Fruit fly (Drosophila melanogaster) whole organism, prepupa: ENCODE measurements around the gene t-Grip91.

ENCODE experiments used
- CG10631 ChIP-seq: fragments of 200-800 bp; sonication (Bioruptor generic); optimal IDR thresholded peaks from 2 replicates; lab custom pipeline; 2016; ENCODE audit warnings: missing biosample characterization, missing genetic modification characterization
- CG10669 ChIP-seq: fragments of 200-800 bp; sonication (Bioruptor generic); optimal IDR thresholded peaks from 3 replicates; lab custom pipeline; 2018; ENCODE audit warnings: missing biosample characterization, mild to moderate bottlenecking, missing genetic modification characterization, moderate library complexity
- CG11762 ChIP-seq: fragments of 200-800 bp; sonication (Bioruptor generic); optimal IDR thresholded peaks from 3 replicates; lab custom pipeline; 2016; ENCODE audit warnings: missing biosample characterization, missing genetic modification characterization; ENCODE audit not compliant: insufficient read depth
- CG15336 ChIP-seq: fragments of 200-800 bp; sonication (Bioruptor generic); IDR thresholded peaks from 2 replicates; pipeline ENCODE4 v1.3.6; 2022; ENCODE audit warnings: missing biosample characterization, missing genetic modification characterization
- CG1621 ChIP-seq: fragments of 200-800 bp; sonication (Bioruptor generic); optimal IDR thresholded peaks from 3 replicates; lab custom pipeline; 2018; ENCODE audit warnings: missing biosample characterization, mild to moderate bottlenecking, missing genetic modification characterization
- CG16779 ChIP-seq: fragments of 200-800 bp; sonication (Bioruptor generic); optimal IDR thresholded peaks from 3 replicates; lab custom pipeline; 2017; ENCODE audit warnings: missing biosample characterization, mild to moderate bottlenecking, missing genetic modification characterization
- CG3032 ChIP-seq: fragments of 200-800 bp; optimal IDR thresholded peaks from 2 replicates; lab custom pipeline; 2019; ENCODE audit warnings: missing biosample characterization, mild to moderate bottlenecking, missing genetic modification characterization, moderate library complexity
- CG31627 ChIP-seq: fragments of 200-800 bp; sonication (Bioruptor generic); optimal IDR thresholded peaks from 3 replicates; lab custom pipeline; 2016; ENCODE audit warnings: missing biosample characterization, missing genetic modification characterization
- CG4318 ChIP-seq: fragments of 200-800 bp; sonication (Bioruptor generic); optimal IDR thresholded peaks from 3 replicates; lab custom pipeline; 2017; ENCODE audit warnings: missing biosample characterization, mild to moderate bottlenecking, missing genetic modification characterization
- CG6163 ChIP-seq: fragments of 200-800 bp; sonication (Bioruptor generic); IDR thresholded peaks from 3 replicates; pipeline ENCODE4 v1.3.6; 2022; ENCODE audit warnings: missing biosample characterization, missing genetic modification characterization
- CG6792 ChIP-seq: fragments of 200-800 bp; sonication (Bioruptor generic); optimal IDR thresholded peaks from 3 replicates; lab custom pipeline; 2016; ENCODE audit warnings: missing biosample characterization, missing genetic modification characterization
- CG7368 ChIP-seq: fragments of 200-800 bp; sonication (Bioruptor generic); optimal IDR thresholded peaks from 3 replicates; lab custom pipeline; 2016; ENCODE audit warnings: missing biosample characterization, missing genetic modification characterization
- Eip75B ChIP-seq: fragments of 200-800 bp; sonication (Bioruptor generic); optimal IDR thresholded peaks from 3 replicates; lab custom pipeline; 2016; ENCODE audit warnings: missing biosample characterization, missing genetic modification characterization
- Eip78C ChIP-seq: fragments of 200-800 bp; sonication (Bioruptor generic); peaks from one replicate; lab custom pipeline; 2016; ENCODE audit warnings: missing biosample characterization, missing genetic modification characterization
- Ets21C ChIP-seq: fragments of 200-800 bp; sonication (Bioruptor generic); optimal IDR thresholded peaks from 3 replicates; lab custom pipeline; 2016; ENCODE audit warnings: missing biosample characterization, missing genetic modification characterization
- Ets96B ChIP-seq: fragments of 200-800 bp; optimal IDR thresholded peaks from 2 replicates; lab custom pipeline; 2019; ENCODE audit warnings: missing biosample characterization, mild to moderate bottlenecking, missing genetic modification characterization, moderate library complexity
- Gug ChIP-seq: fragments of 200-800 bp; sonication (Bioruptor generic); IDR thresholded peaks from 2 replicates; pipeline ENCODE4 v1.3.6; 2022; ENCODE audit warnings: missing biosample characterization, missing genetic modification characterization
- Hr38 ChIP-seq: sonication (Bioruptor generic); optimal IDR thresholded peaks from 2 replicates; lab custom pipeline; 2016; ENCODE audit warnings: missing biosample characterization, missing genetic modification characterization
- Hr39 ChIP-seq: fragments of 200-800 bp; sonication (Bioruptor generic); optimal IDR thresholded peaks from 2 replicates; lab custom pipeline; 2016; ENCODE audit warnings: missing biosample characterization, missing genetic modification characterization
- Met ChIP-seq: fragments of 200-800 bp; sonication (Bioruptor generic); optimal IDR thresholded peaks from 3 replicates; lab custom pipeline; 2016; ENCODE audit warnings: missing biosample characterization, missing genetic modification characterization
- OdsH ChIP-seq: fragments of 200-800 bp; sonication (Bioruptor generic); optimal IDR thresholded peaks from 3 replicates; lab custom pipeline; 2016; ENCODE audit warnings: missing biosample characterization, missing genetic modification characterization
- Smox ChIP-seq: fragments of 200-800 bp; sonication (Bioruptor generic); optimal IDR thresholded peaks from 3 replicates; lab custom pipeline; 2016; ENCODE audit warnings: missing biosample characterization, missing genetic modification characterization
- Sox102F ChIP-seq: fragments of 200-800 bp; sonication (Bioruptor generic); optimal IDR thresholded peaks from 2 replicates; lab custom pipeline; 2016; ENCODE audit warnings: missing biosample characterization, mild to moderate bottlenecking, missing genetic modification characterization
- Sox15 ChIP-seq: fragments of 200-800 bp; sonication (Bioruptor generic); optimal IDR thresholded peaks from 3 replicates; lab custom pipeline; 2016; ENCODE audit warnings: missing biosample characterization, missing genetic modification characterization
- acj6 ChIP-seq: fragments of 200-800 bp; sonication (Bioruptor generic); optimal IDR thresholded peaks from 3 replicates; lab custom pipeline; 2016; ENCODE audit warnings: missing biosample characterization, missing genetic modification characterization
- cyc ChIP-seq: fragments of 200-800 bp; sonication (Bioruptor generic); optimal IDR thresholded peaks from 3 replicates; lab custom pipeline; 2016; ENCODE audit warnings: missing biosample characterization, missing genetic modification characterization
- dsx ChIP-seq: fragments of 200-800 bp; optimal IDR thresholded peaks from 3 replicates; lab custom pipeline; 2019; ENCODE audit warnings: missing biosample characterization, mild to moderate bottlenecking, missing genetic modification characterization, moderate library complexity; ENCODE audit not compliant: poor library complexity, severe bottlenecking
- eg ChIP-seq: fragments of 200-800 bp; sonication (Bioruptor generic); IDR thresholded peaks from 3 replicates; pipeline ENCODE4 v1.3.6; 2022; ENCODE audit warnings: missing biosample characterization, missing genetic modification characterization
- esn ChIP-seq: fragments of 200-800 bp; sonication (Bioruptor generic); optimal IDR thresholded peaks from 2 replicates; lab custom pipeline; 2016; ENCODE audit warnings: missing biosample characterization, mild to moderate bottlenecking, missing genetic modification characterization, moderate library complexity
- fd85E ChIP-seq: fragments of 200-800 bp; sonication (Bioruptor generic); optimal IDR thresholded peaks from 3 replicates; lab custom pipeline; 2016; ENCODE audit warnings: missing biosample characterization, missing genetic modification characterization
- lz ChIP-seq: fragments of 200-800 bp; sonication (Bioruptor generic); optimal IDR thresholded peaks from 3 replicates; lab custom pipeline; 2016; ENCODE audit warnings: missing biosample characterization, missing genetic modification characterization
- salr ChIP-seq, 2 experiments: fragments of 200-800 bp; sonication (Bioruptor generic); optimal IDR thresholded peaks; 3 replicates each; lab custom pipeline; 2016 to 2018; ENCODE audit warnings: missing biosample characterization in 2 of 2, missing genetic modification characterization in 2 of 2, mild to moderate bottlenecking in 1 of 2
- ss ChIP-seq, 2 experiments: fragments of 200-800 bp; sonication (Bioruptor generic); optimal IDR thresholded peaks; 2 replicates in 1 of 2; 3 replicates in 1 of 2; lab custom pipeline; 2017 to 2018; ENCODE audit warnings: mild to moderate bottlenecking in 2 of 2, missing biosample characterization in 2 of 2, missing genetic modification characterization in 2 of 2, moderate library complexity in 1 of 2
- svp ChIP-seq: fragments of 200-800 bp; sonication (Bioruptor generic); peaks from one replicate; lab custom pipeline; 2016; ENCODE audit warnings: missing biosample characterization, missing genetic modification characterization
- topi ChIP-seq: fragments of 200-800 bp; sonication (Bioruptor generic); optimal IDR thresholded peaks from 3 replicates; lab custom pipeline; 2016; ENCODE audit warnings: missing biosample characterization, missing genetic modification characterization
- vri ChIP-seq: fragments of 200-800 bp; sonication (Bioruptor generic); optimal IDR thresholded peaks from 3 replicates; lab custom pipeline; 2016; ENCODE audit warnings: missing biosample characterization, mild to moderate bottlenecking, missing genetic modification characterization

The t-Grip91 gene

dm6 chr2L:15749313-15749712 is 34.6 kb upstream of the t-Grip91 start:
- TF ChIP-seq CG15336 (GFP tag; lab: Robert Waterston, UW) (no peak), fd85E (GFP tag; lab: Kevin White, UChicago) (no peak), vri (GFP tag; lab: Kevin White, UChicago) (no peak)

- TF ChIP-seq Smox (no peak), eg (GFP tag; lab: Robert Waterston, UW) (no peak), Ets96B (no peak), esn (peak; percentile 36), CG3032 (tag; lab: Kevin White, UChicago) (no peak), CG31627 (peak; percentile 54), acj6 (no peak), vri (GFP tag; lab: Kevin White, UChicago) (peak; percentile 59), CG10669 (GFP tag; lab: Kevin White, UChicago) (no peak), CG4318 (GFP tag; lab: Kevin White, UChicago) (no peak), Hr39 (GFP tag; lab: Kevin White, UChicago) (no peak), topi (GFP tag; lab: Kevin White, UChicago) (no peak), CG7368 (no peak), Ets21C (GFP tag; lab: Kevin White, UChicago) (no peak), CG10631 (GFP tag; lab: Kevin White, UChicago) (no peak), lz (GFP tag; lab: Kevin White, UChicago) (peak; percentile 40), fd85E (GFP tag; lab: Kevin White, UChicago) (no peak), CG6163 (GFP tag; lab: Robert Waterston, UW) (no peak), CG11762 (GFP tag; lab: Kevin White, UChicago) (no peak)
Measured at dm6 chr2L:15750523-15751258, 33.2 kb upstream of the t-Grip91 start, which contains the start of gene ND-B17. Gene ND-B17, minus strand, starts transcription at chr2L:15751078.

DNA sequence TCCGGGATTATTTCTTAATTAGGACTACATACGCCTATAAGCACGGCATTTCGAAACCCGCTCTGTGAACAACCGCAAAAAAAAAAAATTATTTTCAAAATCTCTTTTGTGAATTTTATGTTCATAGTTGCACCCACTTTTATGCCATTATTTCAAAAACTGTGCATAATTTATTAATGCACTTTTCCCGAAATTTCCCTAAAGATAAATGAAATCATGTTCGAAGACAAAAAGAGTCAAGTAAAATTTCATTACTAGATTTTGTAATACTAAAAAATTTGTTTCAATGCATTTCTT is 32.7 kb upstream of the t-Grip91 start:
- TF ChIP-seq CG6792 (GFP tag; lab: Kevin White, UChicago) (peak; percentile 9), OdsH (GFP tag; lab: Kevin White, UChicago) (no peak), fd85E (GFP tag; lab: Kevin White, UChicago) (no peak)

dm6 chr2L:15752096-15752495 is 31.8 kb upstream of the t-Grip91 start, which contains the start of gene Mtr4:
Gene Mtr4, plus strand, starts transcription at chr2L:15752263.
- TF ChIP-seq CG31627 (no peak), Hr38 (GFP tag; lab: Kevin White, UChicago) (no peak), CG1621 (tag; lab: Kevin White, UChicago) (no peak), esn (no peak)

DNA sequence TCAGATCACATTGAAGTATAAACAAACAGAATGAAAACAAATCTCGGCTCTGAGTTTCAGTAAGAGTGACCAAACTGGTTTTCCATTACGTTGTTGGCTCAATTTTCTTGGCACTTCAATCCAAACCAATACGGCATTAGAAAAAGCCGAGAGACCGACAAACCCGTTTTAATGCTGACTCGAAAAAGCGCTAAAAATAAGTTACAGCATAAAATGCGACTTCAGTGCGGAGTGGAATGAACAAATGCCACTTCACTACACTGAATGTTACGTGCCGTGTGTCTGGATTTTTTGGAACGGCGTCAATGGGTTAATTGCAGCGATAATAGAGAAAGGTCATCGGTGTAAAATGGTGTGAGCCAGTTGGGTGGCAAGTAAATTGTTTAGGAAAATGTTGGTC is 23.2 kb upstream of the t-Grip91 start:
- TF ChIP-seq CG15336 (GFP tag; lab: Robert Waterston, UW) (0 out of 2 replicates have a peak, but pooled peaks have one; percentile 20), CG4318 (GFP tag; lab: Kevin White, UChicago) (no peak), eg (GFP tag; lab: Robert Waterston, UW) (peak; percentile 39; the same call in 2 of the 3 replicates)
- TF ChIP-seq, all 60 proteins: peak for 2

- TF ChIP-seq CG10631 (GFP tag; lab: Kevin White, UChicago): peak; percentile 78
- TF ChIP-seq Eip78C: peak; percentile 97
- TF ChIP-seq cyc (GFP tag; lab: Kevin White, UChicago): peak; percentile 86
- peak; percentile 32 for TF ChIP-seq CG16779 (tag; lab: Kevin White, UChicago)
- no peak for TF ChIP-seq fd85E (GFP tag; lab: Kevin White, UChicago)
- TF ChIP-seq Sox15: peak; percentile 56
- peak; percentile 84 for TF ChIP-seq Gug
- no peak for TF ChIP-seq salr (GFP tag; optimal IDR thresholded peaks at IDR 0.05; lab: Kevin White, UChicago)
- peak; percentile 63 for TF ChIP-seq CG7368
- peak; percentile 85 for TF ChIP-seq OdsH (GFP tag; lab: Kevin White, UChicago)
- TF ChIP-seq dsx (GFP tag; lab: Kevin White, UChicago): no peak
- TF ChIP-seq Eip75B: peak; percentile 77
- peak; percentile 78 for TF ChIP-seq CG4318 (GFP tag; lab: Kevin White, UChicago)
- TF ChIP-seq vri (GFP tag; lab: Kevin White, UChicago): peak; percentile 70
- peak; percentile 84 for TF ChIP-seq CG3032 (tag; lab: Kevin White, UChicago)
- peak; percentile 27 to 29 for TF ChIP-seq ss (GFP tag; optimal IDR thresholded peaks at IDR 0.05; lab: Kevin White, UChicago)
- TF ChIP-seq eg (GFP tag; lab: Robert Waterston, UW): peak; percentile 91
- TF ChIP-seq Met (GFP tag; lab: Kevin White, UChicago): peak; percentile 78
- TF ChIP-seq Sox102F (GFP tag; lab: Kevin White, UChicago): peak; percentile 87
- TF ChIP-seq svp: peak; percentile 93
Measured at dm6 chr2L:15761409-15762407, 22.2 kb upstream of the t-Grip91 start.
